Worm (Caenorhabditis elegans): ENCODE results near the gene R09H10.2.

- TF ChIP-seq nhr-28 (tag; optimal IDR thresholded peaks at IDR 0.05) (no peak), ztf-11 (tag; optimal IDR thresholded peaks at IDR 0.05) (no peak), mep-1 (tag; optimal IDR thresholded peaks at IDR 0.05) (no peak), drap-1 (GFP tag; optimal IDR thresholded peaks at IDR 0.05) (no peak), mls-2 (tag; optimal IDR thresholded peaks at IDR 0.05) (no peak), pha-4 (tag; optimal IDR thresholded peaks at IDR 0.05) (no peak)
These were observed 28.3 kb upstream of the R09H10.2 start for ce11 chrIV:10574471-10574870.
